Fruit fly (Drosophila melanogaster): ENCODE measurements around the gene CG13855.

dm6 chr3R:22449871-22450424, 44.2 kb downstream of the CG13855 start:
- no peak for TF ChIP-seq CG8478 (optimal IDR thresholded peaks at IDR 0.05)
- no peak for TF ChIP-seq usp (GFP tag; optimal IDR thresholded peaks at IDR 0.05)
- TF ChIP-seq psq (optimal IDR thresholded peaks at IDR 0.05): no peak

Measured in whole organism.